Fruit fly (Drosophila melanogaster) whole organism, embryonic: Measurements from ENCODE around the gene CG32074.

Experiments
- CG2889 ChIP-seq: fragments of 200-800 bp; sonication (Bioruptor generic); IDR thresholded peaks from 3 replicates; pipeline ENCODE4 v1.3.6; 2022; ENCODE audit warnings: missing biosample characterization, missing genetic modification characterization
- Lhr ChIP-seq: fragments of 200-800 bp; sonication (Bioruptor generic); optimal IDR thresholded peaks from 3 replicates; lab custom pipeline; 2017; ENCODE audit warnings: mild to moderate bottlenecking, missing biosample characterization, missing genetic modification reagents, missing genetic modification characterization
- gce ChIP-seq: fragments of 200-800 bp; sonication (Bioruptor generic); IDR thresholded peaks from 3 replicates; pipeline ENCODE4 v1.3.6; 2022; ENCODE audit warnings: missing biosample characterization, missing genetic modification characterization
- row ChIP-seq: fragments of 200-800 bp; sonication (Bioruptor generic); IDR thresholded peaks from 3 replicates; pipeline ENCODE4 v1.3.6; 2022; ENCODE audit warnings: missing biosample characterization, missing genetic modification characterization
- unc-4 ChIP-seq: fragments of 200-800 bp; sonication (Bioruptor generic); IDR thresholded peaks from 2 replicates; pipeline ENCODE4 v1.3.6; 2022; ENCODE audit warnings: missing biosample characterization, missing genetic modification characterization; ENCODE audit not compliant: partially characterized antibody

DNA sequence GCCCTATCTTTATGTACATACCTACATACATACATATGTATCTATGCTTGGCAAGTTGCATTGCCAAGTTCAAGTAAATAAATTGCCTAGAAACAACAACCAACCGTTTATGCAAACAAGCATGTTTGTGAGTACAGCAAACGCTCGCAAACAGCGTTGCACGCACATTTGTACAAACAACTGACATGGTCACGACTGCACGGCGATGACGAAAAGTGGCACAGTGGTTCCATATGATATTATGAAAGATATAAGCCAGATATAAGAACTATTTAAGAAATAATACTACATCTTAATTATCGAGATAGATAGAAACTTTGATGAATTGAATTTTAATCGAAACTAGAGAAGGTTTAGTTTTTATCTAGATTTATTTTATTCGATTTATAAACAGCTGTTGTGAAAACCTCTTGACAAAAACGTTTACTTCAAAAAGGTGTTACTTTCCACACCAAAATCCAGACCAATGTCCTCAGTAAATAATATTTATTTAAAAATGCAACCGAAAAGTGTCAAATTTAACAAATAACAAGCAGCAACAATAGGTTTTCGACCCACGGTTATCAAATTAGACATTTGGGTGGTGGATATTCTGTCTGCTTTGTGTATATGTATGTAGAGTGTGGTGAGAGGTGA is 42.2 kb downstream of the CG32074 start:
- peak; percentile 90 for TF ChIP-seq row (GFP tag; lab: Robert Waterston, UW)
- peak; percentile 59 for TF ChIP-seq gce
- no peak for TF ChIP-seq unc-4
- TF ChIP-seq CG2889 (GFP tag; lab: Robert Waterston, UW): 0 out of 3 replicates have a peak, but pooled peaks have one; percentile 37
- peak; percentile 81 for TF ChIP-seq Lhr (GFP tag; lab: Kevin White, UChicago)
